Fruit fly (Drosophila melanogaster) S2 (cell line): ENCODE results near the gene CG17193.

Experiments used
- CG8478 ChIP-seq: fragments of >200 bp; optimal IDR thresholded peaks from 2 replicates; lab custom pipeline; 2018
- CTCF ChIP-seq, 2 experiments: fragments of >200 bp; optimal IDR thresholded peaks; 2 replicates each; lab custom pipeline; 2018

- no peak for TF ChIP-seq CG8478 (lab: Kevin White, UChicago)
- TF ChIP-seq CTCF (optimal IDR thresholded peaks at IDR 0.05; lab: Kevin White, UChicago), result peak; percentile 76 to 88
Observed at dm6 chr3R:20058960-20059359, 3.1 kb upstream of the CG17193 start.
